Worm (Caenorhabditis elegans) whole organism, young adult: ENCODE results near the gene nhr-35.

Experiments used
- C06A6.2 ChIP-seq: fragments of 200-800 bp; sonication (Bioruptor generic); conservative IDR thresholded peaks from 2 replicates; pipeline ENCODE4 v1.3.6; 2022; ENCODE audit warnings: missing genetic modification characterization, missing compliant biosample characterization
- F37B4.10 ChIP-seq: fragments of 200-800 bp; sonication (Bioruptor generic); IDR thresholded peaks from 2 replicates; pipeline ENCODE4 v1.3.6; 2022; ENCODE audit warnings: missing genetic modification characterization, missing compliant biosample characterization
- F55B11.4 ChIP-seq: sonication (generic microtip); optimal IDR thresholded peaks from 2 replicates; lab custom pipeline; 2016; ENCODE audit warnings: missing compliant biosample characterization, missing genetic modification characterization, borderline replicate concordance; ENCODE audit not compliant: insufficient read depth
- K11D2.4 ChIP-seq: fragments of 200-800 bp; sonication (Bioruptor generic); IDR thresholded peaks from 2 replicates; pipeline ENCODE4 v1.3.6; 2022; ENCODE audit warnings: missing genetic modification reagents, missing genetic modification characterization, missing compliant biosample characterization
- T07F8.4 ChIP-seq: sonication (generic microtip); optimal IDR thresholded peaks from 2 replicates; lab custom pipeline; 2016; ENCODE audit warnings: mild to moderate bottlenecking, missing genetic modification characterization, moderate library complexity, missing compliant biosample characterization
- Y56A3A.18 ChIP-seq: fragments of 200-800 bp; sonication (Bioruptor generic); IDR thresholded peaks from 2 replicates; pipeline ENCODE4 v1.3.6; 2022; ENCODE audit warnings: missing genetic modification reagents, missing genetic modification characterization, missing compliant biosample characterization
- Y67H2A.10 ChIP-seq: fragments of 200-800 bp; sonication (Bioruptor generic); conservative IDR thresholded peaks from 2 replicates; pipeline ENCODE4 v1.3.6; 2022; ENCODE audit warnings: missing genetic modification reagents, missing genetic modification characterization, missing compliant biosample characterization
- Y79H2A.3 ChIP-seq: fragments of 200-800 bp; sonication (Bioruptor generic); conservative IDR thresholded peaks from 2 replicates; pipeline ENCODE4 v1.3.6; 2022; ENCODE audit warnings: missing genetic modification reagents, missing genetic modification characterization, missing compliant biosample characterization
- ama-1 ChIP-seq, 3 experiments: fragments of 150-350 bp in 1 of 3; sonication (generic microtip) in 2 of 3; optimal IDR thresholded peaks; 2 replicates each; lab custom pipeline; 2014 to 2018; ENCODE audit warnings: missing biosample characterization in 2 of 3, missing genetic modification characterization in 2 of 3, missing genetic modification reagents in 2 of 3
- cebp-1 ChIP-seq, 2 experiments: fragments of 200-800 bp in 1 of 2; sonication (Bioruptor generic) in 1 of 2; sonication (generic microtip) in 1 of 2; IDR thresholded peaks in 1 of 2; optimal IDR thresholded peaks in 1 of 2; 2 replicates each; pipeline versions ENCODE4 v1.3.6 to Lab custom; 2017 to 2022; ENCODE audit warnings: missing compliant biosample characterization in 2 of 2, missing genetic modification characterization in 2 of 2, mild to moderate bottlenecking in 1 of 2, missing genetic modification reagents in 1 of 2, moderate library complexity in 1 of 2
- ceh-27 ChIP-seq: fragments of 200-800 bp; sonication (Bioruptor generic); optimal IDR thresholded peaks from 2 replicates; lab custom pipeline; 2018; ENCODE audit warnings: mild to moderate bottlenecking, missing genetic modification characterization, moderate library complexity, missing compliant biosample characterization
- chd-7 ChIP-seq: sonication (generic microtip); optimal IDR thresholded peaks from 2 replicates; lab custom pipeline; 2016; ENCODE audit warnings: mild to moderate bottlenecking, missing genetic modification characterization, moderate library complexity, missing compliant biosample characterization
- die-1 ChIP-seq: sonication (generic microtip); optimal IDR thresholded peaks from 2 replicates; lab custom pipeline; 2016; ENCODE audit warnings: missing genotype, mild to moderate bottlenecking, missing genetic modification characterization, missing compliant biosample characterization
- egl-44 ChIP-seq: fragments of 200-800 bp; sonication (Bioruptor generic); IDR thresholded peaks from 2 replicates; pipeline ENCODE4 v1.3.6; 2022; ENCODE audit warnings: missing genetic modification reagents, missing genetic modification characterization, missing compliant biosample characterization
- egrh-3 ChIP-seq: fragments of 200-800 bp; sonication (Bioruptor generic); IDR thresholded peaks from 2 replicates; pipeline ENCODE4 v1.3.6; 2022; ENCODE audit warnings: missing genetic modification reagents, missing genetic modification characterization, missing compliant biosample characterization
- lin-26 ChIP-seq: fragments of 200-800 bp; sonication (Bioruptor generic); IDR thresholded peaks from 2 replicates; pipeline ENCODE4 v1.3.6; 2022; ENCODE audit warnings: missing genetic modification reagents, missing genetic modification characterization, missing compliant biosample characterization
- lin-35 ChIP-seq, 3 experiments: fragments of 150-350 bp in 2 of 3; sonication (generic microtip) in 1 of 3; optimal IDR thresholded peaks; 2 replicates each; lab custom pipeline; 2014 to 2018; ENCODE audit warnings: missing biosample characterization in 3 of 3, missing genetic modification characterization in 3 of 3, missing genetic modification reagents in 3 of 3
- madf-10 ChIP-seq: sonication (generic microtip); optimal IDR thresholded peaks from 2 replicates; lab custom pipeline; 2016; ENCODE audit warnings: mild to moderate bottlenecking, missing genetic modification characterization, missing compliant biosample characterization
- madf-3 ChIP-seq: fragments of 200-800 bp; sonication (Bioruptor generic); IDR thresholded peaks from 2 replicates; pipeline ENCODE4 v1.3.6; 2022; ENCODE audit warnings: missing genetic modification reagents, missing genetic modification characterization, missing compliant biosample characterization
- madf-8 ChIP-seq: fragments of 200-800 bp; sonication (Bioruptor generic); conservative IDR thresholded peaks from 2 replicates; pipeline ENCODE4 v1.3.6; 2022; ENCODE audit warnings: missing genetic modification reagents, missing genetic modification characterization, missing compliant biosample characterization
- mcd-1 ChIP-seq: fragments of 200-800 bp; sonication (Bioruptor generic); IDR thresholded peaks from 2 replicates; pipeline ENCODE4 v1.3.6; 2022; ENCODE audit warnings: missing genetic modification reagents, missing genetic modification characterization, missing compliant biosample characterization
- nhr-120 ChIP-seq: fragments of 200-800 bp; sonication (Bioruptor generic); IDR thresholded peaks from 2 replicates; pipeline ENCODE4 v1.3.6; 2022; ENCODE audit warnings: missing genetic modification characterization, missing compliant biosample characterization
- nhr-27 ChIP-seq: fragments of 200-800 bp; sonication (Bioruptor generic); optimal IDR thresholded peaks from 2 replicates; lab custom pipeline; 2018; ENCODE audit warnings: mild to moderate bottlenecking, missing genetic modification characterization, moderate library complexity, missing compliant biosample characterization
- repo-1 ChIP-seq: sonication (generic microtip); optimal IDR thresholded peaks from 2 replicates; lab custom pipeline; 2017; ENCODE audit warnings: mild to moderate bottlenecking, missing genetic modification characterization, missing compliant biosample characterization
- somi-1 ChIP-seq: fragments of 200-800 bp; sonication (Bioruptor generic); optimal IDR thresholded peaks from 2 replicates; lab custom pipeline; 2018; ENCODE audit warnings: mild to moderate bottlenecking, missing genetic modification characterization, missing compliant biosample characterization
- tbx-9 ChIP-seq: sonication (generic microtip); optimal IDR thresholded peaks from 2 replicates; lab custom pipeline; 2016; ENCODE audit warnings: borderline replicate concordance, missing genetic modification characterization, inconsistent platforms, missing compliant biosample characterization
- tlf-1 ChIP-seq: fragments of 200-800 bp; sonication (Bioruptor generic); optimal IDR thresholded peaks from 2 replicates; lab custom pipeline; 2018; ENCODE audit warnings: mild to moderate bottlenecking, missing genetic modification characterization, missing compliant biosample characterization
- unc-62 ChIP-seq: fragments of 150-350 bp; optimal IDR thresholded peaks from 2 replicates; lab custom pipeline; 2014; ENCODE audit warnings: missing biosample characterization, missing genetic modification reagents, missing genetic modification characterization
- zfh-2 ChIP-seq: fragments of 200-800 bp; sonication (Bioruptor generic); conservative IDR thresholded peaks from 2 replicates; pipeline ENCODE4 v1.3.6; 2022; ENCODE audit warnings: missing genetic modification reagents, missing genetic modification characterization, missing compliant biosample characterization
- ztf-22 ChIP-seq: fragments of 200-800 bp; sonication (Bioruptor generic); optimal IDR thresholded peaks from 2 replicates; lab custom pipeline; 2018; ENCODE audit warnings: mild to moderate bottlenecking, missing genetic modification characterization, moderate library complexity, missing compliant biosample characterization

Gene nhr-35

ce11 chrX:4513657-4514143, 18.8 kb upstream of the nhr-35 start, which contains the start of gene spr-3:
spr-3 (plus strand) TSS chrX:4514093.
- TF ChIP-seq chd-7 (tag; lab: Kevin White, UChicago), result no peak
- no peak for TF ChIP-seq C06A6.2 (GFP tag; lab: Robert Waterston, UW)
- TF ChIP-seq F55B11.4 (tag; lab: Kevin White, UChicago), result no peak
- TF ChIP-seq madf-3, result no peak
- TF ChIP-seq somi-1 (GFP tag; lab: Kevin White, UChicago), result no peak
- no peak for TF ChIP-seq cebp-1 (GFP tag; IDR thresholded peaks at IDR 0.05; lab: Robert Waterston, UW)
- peak; percentile 20 for TF ChIP-seq cebp-1 (tag; optimal IDR thresholded peaks at IDR 0.05; lab: Kevin White, UChicago)
- TF ChIP-seq repo-1 (tag; lab: Kevin White, UChicago), result no peak
- no peak for TF ChIP-seq Y56A3A.18 (GFP tag; lab: Robert Waterston, UW)
- peak; percentile 52; the same call in 1 of the 2 replicates for TF ChIP-seq egrh-3
- TF ChIP-seq zfh-2, result peak; percentile 71
- no peak for TF ChIP-seq die-1 (tag; lab: Kevin White, UChicago)
- TF ChIP-seq mcd-1, result 0 out of 2 replicates have a peak, but pooled peaks have one; percentile 16

- no peak for TF ChIP-seq egrh-3
- peak in 1 of 3 experiments; percentile 13 for TF ChIP-seq lin-35 (GFP tag; optimal IDR thresholded peaks at IDR 0.05; lab: Kevin White, UChicago)
Measured at ce11 chrX:4516758-4517157, 15.7 kb upstream of the nhr-35 start.

ce11 chrX:4519968-4520367, 12.5 kb upstream of the nhr-35 start:
- TF ChIP-seq ceh-27 (GFP tag; lab: Kevin White, UChicago) (peak; percentile 1), lin-26 (GFP tag; lab: Robert Waterston, UW) (0 out of 2 replicates have a peak, but pooled peaks have one; percentile 8), ama-1 (optimal IDR thresholded peaks at IDR 0.05; lab: Kevin White, UChicago) (no peak), ama-1 (GFP tag; optimal IDR thresholded peaks at IDR 0.05; lab: Kevin White, UChicago) (no peak), tbx-9 (tag; lab: Kevin White, UChicago) (no peak), cebp-1 (GFP tag; IDR thresholded peaks at IDR 0.05; lab: Robert Waterston, UW) (0 out of 2 replicates have a peak, but pooled peaks have one; percentile 18), cebp-1 (tag; optimal IDR thresholded peaks at IDR 0.05; lab: Kevin White, UChicago) (peak; percentile 12), egl-44 (no peak), Y79H2A.3 (GFP tag; lab: Robert Waterston, UW) (no peak)

- TF ChIP-seq T07F8.4 (no peak), madf-8 (GFP tag; lab: Robert Waterston, UW) (no peak), madf-10 (tag; lab: Kevin White, UChicago) (no peak), unc-62 (GFP tag; lab: Kevin White, UChicago) (no peak), ztf-22 (GFP tag; lab: Kevin White, UChicago) (no peak), F37B4.10 (no peak), nhr-27 (tag; lab: Kevin White, UChicago) (no peak), die-1 (tag; lab: Kevin White, UChicago) (no peak), tlf-1 (no peak), cebp-1 (GFP tag; IDR thresholded peaks at IDR 0.05; lab: Robert Waterston, UW) (no peak), cebp-1 (tag; optimal IDR thresholded peaks at IDR 0.05; lab: Kevin White, UChicago) (no peak), Y67H2A.10 (GFP tag; lab: Robert Waterston, UW) (no peak), K11D2.4 (GFP tag; lab: Robert Waterston, UW) (no peak), nhr-120 (GFP tag; lab: Robert Waterston, UW) (no peak)
- TF ChIP-seq, all 124 proteins: peak for 0
Measured at ce11 chrX:4521166-4521565, 11.3 kb upstream of the nhr-35 start.
